Worm (Caenorhabditis elegans) whole organism, dauer: ENCODE data around the gene fbxb-63.
"Not testable (repeated sequence)": the region's sequence is repeated elsewhere in the genome, so short reads cannot be mapped to it uniquely, and the experiment has no call there.

ENCODE experiments used
- unc-62 ChIP-seq: sonication (generic microtip); optimal IDR thresholded peaks from 2 replicates; lab custom pipeline; 2017; ENCODE audit warnings: missing biosample characterization, missing genetic modification reagents, missing genetic modification characterization

Gene fbxb-63

ce11 chrV:19293025-19293424 lies 10.5 kb downstream of the fbxb-63 start, which contains the start of gene F55C9.5:
TSS of gene F55C9.5 (minus strand) at chrV:19293125.
- TF ChIP-seq unc-62 (GFP tag; lab: Kevin White, UChicago): no peak

- TF ChIP-seq unc-62 (GFP tag; lab: Kevin White, UChicago): no peak
These were observed 15.3 kb downstream of the fbxb-63 start, which contains the start of the genes F55C9.3 and fbxb-57 for ce11 chrV:19288073-19288805. TSS of gene F55C9.3 (minus strand) at chrV:19288173. TSS of gene fbxb-57 (plus strand) at chrV:19288755.

- no peak for TF ChIP-seq unc-62 (GFP tag; lab: Kevin White, UChicago)
These were observed 17.6 kb downstream of the fbxb-63 start for ce11 chrV:19285921-19286320.

- TF ChIP-seq unc-62 (GFP tag; lab: Kevin White, UChicago): no peak
These were observed 21.2 kb downstream of the fbxb-63 start, which contains the start of gene fbxb-117 for ce11 chrV:19282314-19282713. TSS of gene fbxb-117 (plus strand) at chrV:19282614.

ce11 chrV:19279888-19280287 lies 23.6 kb downstream of the fbxb-63 start, which contains the start of gene F21D9.8:
TSS of gene F21D9.8 (minus strand) at chrV:19279988.
- no peak for TF ChIP-seq unc-62 (GFP tag; lab: Kevin White, UChicago)

ce11 chrV:19278488-19278887 lies 25.0 kb downstream of the fbxb-63 start:
- no peak for TF ChIP-seq unc-62 (GFP tag; lab: Kevin White, UChicago)

ce11 chrV:19276354-19276753 lies 27.2 kb downstream of the fbxb-63 start:
- no peak for TF ChIP-seq unc-62 (GFP tag; lab: Kevin White, UChicago)

- not testable (repeated sequence) for TF ChIP-seq unc-62 (GFP tag; lab: Kevin White, UChicago)
These were observed 39.4 kb downstream of the fbxb-63 start, which contains the start of gene F21D9.1 for ce11 chrV:19264148-19264547. TSS of gene F21D9.1 (plus strand) at chrV:19264448.

ce11 chrV:19262349-19262748 lies 41.2 kb downstream of the fbxb-63 start, which contains the start of gene F21D9.2:
TSS of gene F21D9.2 (minus strand) at chrV:19262449.
- TF ChIP-seq unc-62 (GFP tag; lab: Kevin White, UChicago): no peak

- no peak for TF ChIP-seq unc-62 (GFP tag; lab: Kevin White, UChicago)
These were observed 42.8 kb downstream of the fbxb-63 start for ce11 chrV:19260686-19261085.

- TF ChIP-seq unc-62 (GFP tag; lab: Kevin White, UChicago): no peak
These were observed 44.1 kb downstream of the fbxb-63 start for ce11 chrV:19259403-19259802.

- TF ChIP-seq unc-62 (GFP tag; lab: Kevin White, UChicago): no peak
These were observed 45.9 kb downstream of the fbxb-63 start, which contains the start of gene F21D9.3 for ce11 chrV:19257653-19258052. TSS of gene F21D9.3 (minus strand) at chrV:19257753.

- TF ChIP-seq unc-62 (GFP tag; lab: Kevin White, UChicago): no peak
These were observed 50.0 kb downstream of the fbxb-63 start, which contains the start of gene F21D9.4 for ce11 chrV:19253520-19253919. TSS of gene F21D9.4 (plus strand) at chrV:19253820.
